Fruit fly (Drosophila melanogaster): Measurements from ENCODE around the gene sn.

sn gene

DNA sequence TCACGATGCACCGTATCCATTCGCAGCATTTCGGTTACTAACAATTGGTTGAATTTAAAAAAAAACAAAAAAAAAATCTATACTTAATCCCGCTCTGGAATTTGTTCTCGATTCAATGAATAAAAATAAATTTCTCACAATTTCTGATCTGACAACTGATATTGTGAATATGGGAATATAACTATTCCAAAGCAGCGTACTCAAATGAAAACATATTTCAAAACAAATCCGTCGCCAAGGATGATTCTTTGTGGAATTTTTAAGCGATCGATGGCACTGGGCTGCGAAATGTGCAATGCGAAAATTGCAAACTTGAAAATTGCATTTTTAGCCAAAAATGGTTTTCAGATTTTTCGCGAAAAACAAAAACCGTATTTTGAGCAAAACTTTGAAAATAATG, 57.4 kb downstream of the sn start, which contains the start of gene CG15333:
Gene CG15333 (minus strand): TSS at position 101 of the 400 bp plus-strand sequence.
- TF ChIP-seq Snoo (tag; optimal IDR thresholded peaks at IDR 0.05) (no peak), fd96Ca (GFP tag; IDR thresholded peaks at IDR 0.05) (no peak), rn (GFP tag; IDR thresholded peaks at IDR 0.05) (no peak), CG12605 (GFP tag; IDR thresholded peaks at IDR 0.05) (no peak), CG4496 (GFP tag; IDR thresholded peaks at IDR 0.05) (no peak), CG9948 (tag; optimal IDR thresholded peaks at IDR 0.05) (no peak)

Measured in whole organism, pupa.